Worm (Caenorhabditis elegans) whole organism, L4 larva: Measurements from ENCODE around the gene F42A9.6.

ENCODE experiments used
- T26A8.4 ChIP-seq: fragments of 200-800 bp; sonication (Bioruptor generic); IDR thresholded peaks from 2 replicates; pipeline ENCODE4 v1.3.6; 2022; ENCODE audit warnings: missing genetic modification characterization, missing compliant biosample characterization
- dmd-8 ChIP-seq: fragments of 200-800 bp; sonication (Bioruptor generic); IDR thresholded peaks from 2 replicates; pipeline ENCODE4 v1.3.6; 2022; ENCODE audit warnings: missing genetic modification characterization, missing compliant biosample characterization
- dve-1 ChIP-seq: sonication (generic microtip); optimal IDR thresholded peaks from 2 replicates; lab custom pipeline; 2017; ENCODE audit warnings: antibody characterized with exemption, mild to moderate bottlenecking, missing genetic modification characterization, missing compliant biosample characterization; ENCODE audit not compliant: insufficient read depth
- fkh-10 ChIP-seq: fragments of 150-350 bp; optimal IDR thresholded peaks from 2 replicates; lab custom pipeline; 2014; ENCODE audit warnings: missing biosample characterization, missing genetic modification reagents, missing genetic modification characterization
- hlh-11 ChIP-seq: fragments of 200-800 bp; sonication (Bioruptor generic); optimal IDR thresholded peaks from 2 replicates; lab custom pipeline; 2018; ENCODE audit warnings: mild to moderate bottlenecking, missing genetic modification characterization, missing compliant biosample characterization
- lin-15B ChIP-seq: fragments of 150-350 bp; sonication (generic microtip); optimal IDR thresholded peaks from 3 replicates; lab custom pipeline; 2014; ENCODE audit warnings: missing biosample characterization, missing genetic modification characterization
- lir-3 ChIP-seq: sonication (generic microtip); optimal IDR thresholded peaks from 2 replicates; lab custom pipeline; 2016; ENCODE audit warnings: mild to moderate bottlenecking, missing genetic modification characterization, missing compliant biosample characterization
- lsy-2 ChIP-seq, 2 experiments: fragments of 150-350 bp in 1 of 2; sonication (generic microtip) in 1 of 2; optimal IDR thresholded peaks; 2 replicates each; lab custom pipeline; 2014 to 2017; ENCODE audit warnings: missing biosample characterization in 2 of 2, missing genetic modification characterization in 2 of 2
- php-3 ChIP-seq: fragments of 200-800 bp; sonication (Bioruptor generic); IDR thresholded peaks from 2 replicates; pipeline ENCODE4 v1.3.6; 2022; ENCODE audit warnings: missing genetic modification reagents, missing genetic modification characterization, missing compliant biosample characterization
- snpc-4 ChIP-seq: fragments of 150-350 bp; optimal IDR thresholded peaks from 2 replicates; lab custom pipeline; 2014; ENCODE audit warnings: missing biosample characterization, missing genetic modification characterization
- tag-97 ChIP-seq: fragments of 200-800 bp; sonication (Bioruptor generic); IDR thresholded peaks from 2 replicates; pipeline ENCODE4 v1.3.6; 2022; ENCODE audit warnings: missing genetic modification characterization, missing compliant biosample characterization
- unc-39 ChIP-seq: sonication (generic microtip); optimal IDR thresholded peaks from 2 replicates; lab custom pipeline; 2017; ENCODE audit warnings: missing biosample characterization, missing genetic modification characterization

ce11 chrIV:8608934-8609333 lies at the start of gene F42A9.6:
- TF ChIP-seq lir-3 (tag; lab: Kevin White, UChicago) (no peak), dve-1 (tag; lab: Kevin White, UChicago) (no peak), lin-15B (tag; lab: Kevin White, UChicago) (no peak), snpc-4 (no peak), T26A8.4 (GFP tag; lab: Robert Waterston, UW) (no peak), tag-97 (GFP tag; lab: Robert Waterston, UW) (no peak), lsy-2 (tag; optimal IDR thresholded peaks at IDR 0.05; lab: Kevin White, UChicago) (no peak), php-3 (GFP tag; lab: Robert Waterston, UW) (no peak), dmd-8 (GFP tag; lab: Robert Waterston, UW) (no peak), fkh-10 (GFP tag; lab: Kevin White, UChicago) (no peak), hlh-11 (tag; lab: Kevin White, UChicago) (no peak), unc-39 (tag; lab: Kevin White, UChicago) (no peak)
